Worm (Caenorhabditis elegans) whole organism, L4 larva: Measurements from ENCODE around the gene rpa-1.

Experiments used
- F44E2.7 ChIP-seq: fragments of 200-800 bp; sonication (Bioruptor generic); IDR thresholded peaks from 2 replicates; pipeline ENCODE4 v2.1.2; 2022; ENCODE audit warnings: missing genetic modification characterization, missing compliant biosample characterization
- R02D3.7 ChIP-seq: fragments of 150-350 bp; sonication (generic microtip); optimal IDR thresholded peaks from 3 replicates; lab custom pipeline; 2014; ENCODE audit warnings: missing biosample characterization, missing genetic modification characterization
- T20F7.1 ChIP-seq: fragments of 200-800 bp; sonication (Bioruptor generic); optimal IDR thresholded peaks from 2 replicates; lab custom pipeline; 2018; ENCODE audit warnings: mild to moderate bottlenecking, missing genetic modification characterization, missing compliant biosample characterization
- T26A8.4 ChIP-seq: fragments of 200-800 bp; sonication (Bioruptor generic); IDR thresholded peaks from 2 replicates; pipeline ENCODE4 v1.3.6; 2022; ENCODE audit warnings: missing genetic modification characterization, missing compliant biosample characterization
- Y48G9A.11 ChIP-seq: fragments of 200-800 bp; sonication (Bioruptor generic); IDR thresholded peaks from 2 replicates; pipeline ENCODE4 v1.3.6; 2022; ENCODE audit warnings: missing genetic modification reagents, missing genetic modification characterization, missing compliant biosample characterization
- ZK546.5 ChIP-seq, 2 experiments: sonication (generic microtip); optimal IDR thresholded peaks; 2 replicates each; lab custom pipeline; 2017; ENCODE audit warnings: missing biosample characterization in 2 of 2, missing genetic modification characterization in 2 of 2
- aly-2 ChIP-seq: sonication (generic microtip); optimal IDR thresholded peaks from 2 replicates; lab custom pipeline; 2018; ENCODE audit warnings: missing biosample characterization, missing genetic modification characterization
- arid-1 ChIP-seq: fragments of 200-800 bp; sonication (Bioruptor generic); conservative IDR thresholded peaks from 2 replicates; pipeline ENCODE4 v1.3.6; 2022; ENCODE audit warnings: missing genetic modification reagents, missing genetic modification characterization, missing compliant biosample characterization
- attf-4 ChIP-seq: sonication (generic microtip); optimal IDR thresholded peaks from 3 replicates; lab custom pipeline; 2017; ENCODE audit warnings: missing biosample characterization, missing genetic modification characterization
- ceh-32 ChIP-seq: sonication (generic microtip); optimal IDR thresholded peaks from 2 replicates; lab custom pipeline; 2016; ENCODE audit warnings: mild to moderate bottlenecking, missing genetic modification characterization, missing compliant biosample characterization; ENCODE audit not compliant: poor library complexity
- ceh-62 ChIP-seq: sonication (generic microtip); optimal IDR thresholded peaks from 2 replicates; lab custom pipeline; 2017; ENCODE audit warnings: missing biosample characterization, missing genetic modification characterization
- ceh-82 ChIP-seq: sonication (generic microtip); optimal IDR thresholded peaks from 2 replicates; lab custom pipeline; 2017; ENCODE audit warnings: missing biosample characterization, missing genetic modification characterization
- cey-2 ChIP-seq: sonication (generic microtip); optimal IDR thresholded peaks from 3 replicates; lab custom pipeline; 2017; ENCODE audit warnings: missing genetic modification characterization, mild to moderate bottlenecking, missing compliant biosample characterization, antibody characterized with exemption, borderline replicate concordance; ENCODE audit not compliant: insufficient read depth
- ctbp-1 ChIP-seq: fragments of 200-800 bp; sonication (Bioruptor generic); IDR thresholded peaks from 2 replicates; pipeline ENCODE4 v1.3.6; 2022; ENCODE audit warnings: missing genetic modification reagents, missing genetic modification characterization, missing compliant biosample characterization
- daf-16 ChIP-seq, 3 experiments: sonication (generic microtip); optimal IDR thresholded peaks; 2 replicates each; lab custom pipeline; 2016 to 2017; ENCODE audit warnings: missing genetic modification characterization in 3 of 3, missing genetic modification reagents in 3 of 3, mild to moderate bottlenecking in 2 of 3, missing compliant biosample characterization in 2 of 3, missing biosample characterization in 1 of 3, moderate library complexity in 1 of 3
- daf-19 ChIP-seq: fragments of 200-800 bp; sonication (Bioruptor generic); conservative IDR thresholded peaks from 2 replicates; pipeline ENCODE4 v1.3.6; 2022; ENCODE audit warnings: missing genetic modification characterization, missing compliant biosample characterization
- dmd-6 ChIP-seq: fragments of 200-800 bp; sonication (Bioruptor generic); IDR thresholded peaks from 2 replicates; pipeline ENCODE4 v1.3.6; 2022; ENCODE audit warnings: missing genetic modification reagents, missing genetic modification characterization, missing compliant biosample characterization
- dve-1 ChIP-seq: sonication (generic microtip); optimal IDR thresholded peaks from 2 replicates; lab custom pipeline; 2017; ENCODE audit warnings: antibody characterized with exemption, mild to moderate bottlenecking, missing genetic modification characterization, missing compliant biosample characterization; ENCODE audit not compliant: insufficient read depth
- egl-43 ChIP-seq: fragments of 200-800 bp; sonication (Bioruptor generic); IDR thresholded peaks from 2 replicates; pipeline ENCODE4 v1.3.6; 2022; ENCODE audit warnings: missing genetic modification reagents, missing genetic modification characterization, missing compliant biosample characterization
- fkh-10 ChIP-seq: fragments of 150-350 bp; optimal IDR thresholded peaks from 2 replicates; lab custom pipeline; 2014; ENCODE audit warnings: missing biosample characterization, missing genetic modification reagents, missing genetic modification characterization
- hif-1 ChIP-seq, 2 experiments: sonication (generic microtip); optimal IDR thresholded peaks; 2 replicates each; lab custom pipeline; 2016 to 2017; ENCODE audit warnings: missing compliant biosample characterization in 2 of 2, missing genetic modification characterization in 2 of 2, missing genetic modification reagents in 2 of 2, missing genotype in 2 of 2, mild to moderate bottlenecking in 1 of 2
- hlh-11 ChIP-seq: fragments of 200-800 bp; sonication (Bioruptor generic); optimal IDR thresholded peaks from 2 replicates; lab custom pipeline; 2018; ENCODE audit warnings: mild to moderate bottlenecking, missing genetic modification characterization, missing compliant biosample characterization
- hlh-30 ChIP-seq: sonication (generic microtip); optimal IDR thresholded peaks from 2 replicates; lab custom pipeline; 2017; ENCODE audit warnings: antibody characterized with exemption, mild to moderate bottlenecking, missing genetic modification characterization, missing compliant biosample characterization; ENCODE audit not compliant: insufficient read depth
- hmg-1.1 ChIP-seq: fragments of 200-800 bp; sonication (Bioruptor generic); IDR thresholded peaks from 2 replicates; pipeline ENCODE4 v1.3.6; 2022; ENCODE audit warnings: missing genetic modification reagents, missing genetic modification characterization, missing compliant biosample characterization
- lin-29 ChIP-seq: fragments of 200-800 bp; sonication (Bioruptor generic); IDR thresholded peaks from 2 replicates; pipeline ENCODE4 v1.3.6; 2022; ENCODE audit warnings: missing genetic modification reagents, missing genetic modification characterization, missing compliant biosample characterization
- lir-3 ChIP-seq: sonication (generic microtip); optimal IDR thresholded peaks from 2 replicates; lab custom pipeline; 2016; ENCODE audit warnings: mild to moderate bottlenecking, missing genetic modification characterization, missing compliant biosample characterization
- madf-5 ChIP-seq, 2 experiments: fragments of 200-800 bp; sonication (Bioruptor generic); IDR thresholded peaks; 2 replicates each; pipeline ENCODE4 v1.3.6; 2022; ENCODE audit warnings: missing compliant biosample characterization in 2 of 2, missing genetic modification characterization in 2 of 2
- mdl-1 ChIP-seq, 2 experiments: fragments of 150-350 bp in 1 of 2; sonication (generic microtip) in 1 of 2; optimal IDR thresholded peaks; 2 replicates each; lab custom pipeline; 2014 to 2017; ENCODE audit warnings: missing biosample characterization in 2 of 2, missing genetic modification characterization in 2 of 2
- mdt-29 ChIP-seq: fragments of 200-800 bp; sonication (Bioruptor generic); IDR thresholded peaks from 2 replicates; pipeline ENCODE4 v1.3.6; 2022; ENCODE audit warnings: missing genetic modification reagents, missing genetic modification characterization, missing compliant biosample characterization
- mes-2 ChIP-seq: sonication (generic microtip); optimal IDR thresholded peaks from 2 replicates; lab custom pipeline; 2016; ENCODE audit warnings: missing genotype, mild to moderate bottlenecking, missing genetic modification characterization, missing compliant biosample characterization; ENCODE audit not compliant: poor library complexity, severe bottlenecking
- mxl-3 ChIP-seq: fragments of 200-800 bp; sonication (Bioruptor generic); optimal IDR thresholded peaks from 2 replicates; lab custom pipeline; 2018; ENCODE audit warnings: mild to moderate bottlenecking, missing genetic modification characterization, missing compliant biosample characterization
- nhr-10 ChIP-seq: fragments of 150-350 bp; optimal IDR thresholded peaks from 2 replicates; lab custom pipeline; 2014; ENCODE audit warnings: missing biosample characterization, missing genetic modification characterization
- nhr-237 ChIP-seq: sonication (generic microtip); optimal IDR thresholded peaks from 2 replicates; lab custom pipeline; 2017; ENCODE audit warnings: missing biosample characterization, missing genetic modification characterization
- nhr-41 ChIP-seq: fragments of 200-800 bp; sonication (Bioruptor generic); IDR thresholded peaks from 2 replicates; pipeline ENCODE4 v1.3.6; 2022; ENCODE audit warnings: missing genetic modification reagents, missing genetic modification characterization, missing compliant biosample characterization
- nhr-48 ChIP-seq: sonication (generic microtip); optimal IDR thresholded peaks from 2 replicates; lab custom pipeline; 2016; ENCODE audit warnings: mild to moderate bottlenecking, missing genetic modification characterization, missing compliant biosample characterization
- pha-4 ChIP-seq, 2 experiments: fragments of 150-350 bp in 1 of 2; fragments of 200-800 bp in 1 of 2; sonication (Bioruptor generic) in 1 of 2; IDR thresholded peaks in 1 of 2; optimal IDR thresholded peaks in 1 of 2; 2 replicates each; pipeline versions ENCODE4 v1.3.6 to Lab custom; 2014 to 2022; ENCODE audit warnings: missing genetic modification characterization in 2 of 2, missing genetic modification reagents in 2 of 2, missing biosample characterization in 1 of 2, missing compliant biosample characterization in 1 of 2
- pqm-1 ChIP-seq: sonication (generic microtip); optimal IDR thresholded peaks from 2 replicates; lab custom pipeline; 2017; ENCODE audit warnings: missing biosample characterization, missing genetic modification characterization
- rbr-2 ChIP-seq: sonication (generic microtip); optimal IDR thresholded peaks from 2 replicates; lab custom pipeline; 2016; ENCODE audit warnings: missing genotype, missing genetic modification characterization, missing compliant biosample characterization
- sdz-12 ChIP-seq: fragments of 200-800 bp; sonication (Bioruptor generic); optimal IDR thresholded peaks from 2 replicates; lab custom pipeline; 2018; ENCODE audit warnings: mild to moderate bottlenecking, missing genetic modification characterization, missing compliant biosample characterization
- set-16 ChIP-seq: fragments of 200-800 bp; sonication (Bioruptor generic); IDR thresholded peaks from 2 replicates; pipeline ENCODE4 v1.3.6; 2022; ENCODE audit warnings: missing genetic modification reagents, missing genetic modification characterization, missing compliant biosample characterization
- skn-1 ChIP-seq: fragments of 150-350 bp; optimal IDR thresholded peaks from 2 replicates; lab custom pipeline; 2014; ENCODE audit warnings: missing biosample characterization, missing genetic modification characterization
- snpc-1.2 ChIP-seq: fragments of 200-800 bp; sonication (Bioruptor generic); IDR thresholded peaks from 2 replicates; pipeline ENCODE4 v1.3.6; 2022; ENCODE audit warnings: missing genetic modification reagents, missing genetic modification characterization, missing compliant biosample characterization
- snpc-4 ChIP-seq: fragments of 150-350 bp; optimal IDR thresholded peaks from 2 replicates; lab custom pipeline; 2014; ENCODE audit warnings: missing biosample characterization, missing genetic modification characterization
- tag-97 ChIP-seq: fragments of 200-800 bp; sonication (Bioruptor generic); IDR thresholded peaks from 2 replicates; pipeline ENCODE4 v1.3.6; 2022; ENCODE audit warnings: missing genetic modification characterization, missing compliant biosample characterization
- tra-1 ChIP-seq: fragments of 200-800 bp; sonication (Bioruptor generic); IDR thresholded peaks from 2 replicates; pipeline ENCODE4 v1.3.6; 2022; ENCODE audit warnings: missing genetic modification reagents, missing genetic modification characterization, missing compliant biosample characterization
- unc-130 ChIP-seq: sonication (generic microtip); optimal IDR thresholded peaks from 2 replicates; lab custom pipeline; 2016; ENCODE audit warnings: missing genetic modification reagents, missing genetic modification characterization, missing compliant biosample characterization
- zfp-3 ChIP-seq: fragments of 200-800 bp; sonication (Bioruptor generic); conservative IDR thresholded peaks from 2 replicates; pipeline ENCODE4 v1.3.6; 2022; ENCODE audit warnings: missing genetic modification reagents, missing genetic modification characterization, missing compliant biosample characterization
- zip-11 ChIP-seq: fragments of 200-800 bp; sonication (Bioruptor generic); IDR thresholded peaks from 2 replicates; pipeline ENCODE4 v1.3.6; 2022; ENCODE audit warnings: missing genetic modification characterization, missing compliant biosample characterization
- zip-2 ChIP-seq: fragments of 150-350 bp; optimal IDR thresholded peaks from 2 replicates; lab custom pipeline; 2014; ENCODE audit warnings: missing biosample characterization, missing genetic modification characterization
- ztf-7 ChIP-seq: fragments of 150-350 bp; optimal IDR thresholded peaks from 2 replicates; lab custom pipeline; 2014; ENCODE audit warnings: missing biosample characterization, missing genetic modification characterization

rpa-1 gene

DNA sequence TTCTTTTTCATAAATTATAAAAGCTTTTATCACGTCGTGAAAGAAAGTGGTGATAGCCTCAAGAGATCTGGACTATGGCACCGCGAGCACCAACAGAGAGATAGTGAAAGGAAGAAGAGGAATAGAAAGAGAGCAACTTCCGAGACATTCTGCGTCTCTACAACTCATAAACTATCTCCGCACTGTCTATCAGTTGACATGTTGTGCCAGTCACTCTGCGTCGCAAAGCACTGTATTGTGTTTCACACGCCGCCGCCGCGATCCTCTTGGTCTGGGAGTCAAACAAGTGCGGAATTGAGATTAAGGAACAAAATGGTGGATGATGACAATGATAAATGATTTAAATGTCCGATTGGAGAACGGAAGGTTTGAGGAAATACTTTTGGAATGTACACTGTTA is 40.9 kb upstream of the rpa-1 start (continued):
- TF ChIP-seq lir-3 (tag; lab: Kevin White, UChicago) (no peak), mxl-3 (GFP tag; lab: Kevin White, UChicago) (peak; percentile 67), tag-97 (GFP tag; lab: Robert Waterston, UW) (no peak), T26A8.4 (GFP tag; lab: Robert Waterston, UW) (0 out of 2 replicates have a peak, but pooled peaks have one; percentile 42), F44E2.7 (GFP tag; lab: Robert Waterston, UW) (no peak), aly-2 (tag; lab: Kevin White, UChicago) (no peak), fkh-10 (GFP tag; lab: Kevin White, UChicago) (no peak), dve-1 (tag; lab: Kevin White, UChicago) (peak; percentile 74), nhr-237 (tag; lab: Kevin White, UChicago) (no peak), ctbp-1 (GFP tag; lab: Robert Waterston, UW) (no peak), rbr-2 (tag; lab: Kevin White, UChicago) (no peak), pqm-1 (tag; lab: Kevin White, UChicago) (no peak), madf-5 (GFP tag; IDR thresholded peaks at IDR 0.05; lab: Robert Waterston, UW) (no peak), zip-11 (GFP tag; lab: Robert Waterston, UW) (no peak), nhr-41 (GFP tag; lab: Robert Waterston, UW) (no peak), daf-16 (GFP tag; optimal IDR thresholded peaks at IDR 0.05; lab: Kevin White, UChicago) (peak in 1 of 2 experiments; percentile 25), daf-16 (tag; optimal IDR thresholded peaks at IDR 0.05; lab: Kevin White, UChicago) (peak; percentile 68), nhr-48 (tag; lab: Kevin White, UChicago) (peak; percentile 25), daf-19 (GFP tag; lab: Robert Waterston, UW) (no peak), mes-2 (tag; lab: Kevin White, UChicago) (peak; percentile 42), nhr-10 (tag; lab: Kevin White, UChicago) (no peak), mdl-1 (tag; optimal IDR thresholded peaks at IDR 0.05; lab: Kevin White, UChicago) (peak in 1 of 2 experiments; percentile 41), ceh-82 (tag; lab: Kevin White, UChicago) (no peak), hif-1 (tag; optimal IDR thresholded peaks at IDR 0.05; lab: Kevin White, UChicago) (peak in 1 of 2 experiments; percentile 28), lin-29 (GFP tag; lab: Robert Waterston, UW) (no peak), mdt-29 (GFP tag; lab: Robert Waterston, UW) (no peak), zip-2 (tag; lab: Kevin White, UChicago) (no peak), R02D3.7 (tag; lab: Kevin White, UChicago) (no peak), dmd-6 (GFP tag; lab: Robert Waterston, UW) (peak; percentile 51; the same call in 1 of the 2 replicates), egl-43 (no peak), hmg-1.1 (GFP tag; lab: Robert Waterston, UW) (no peak), hlh-30 (tag; lab: Kevin White, UChicago) (peak; percentile 51), cey-2 (tag; lab: Kevin White, UChicago) (no peak), snpc-4 (tag; lab: Kevin White, UChicago) (no peak), snpc-1.2 (no peak), ceh-62 (tag; lab: Kevin White, UChicago) (no peak), T20F7.1 (no peak), skn-1 (no peak), ztf-7 (tag; lab: Kevin White, UChicago) (no peak), ZK546.5 (tag; optimal IDR thresholded peaks at IDR 0.05; lab: Kevin White, UChicago) (no peak), ceh-32 (no peak), zfp-3 (GFP tag; lab: Robert Waterston, UW) (no peak), Y48G9A.11 (GFP tag; lab: Robert Waterston, UW) (no peak), sdz-12 (GFP tag; lab: Kevin White, UChicago) (no peak), arid-1 (GFP tag; lab: Robert Waterston, UW) (no peak), attf-4 (no peak), hlh-11 (peak; percentile 80), unc-130 (no peak), pha-4 (GFP tag; IDR thresholded peaks at IDR 0.05; lab: Robert Waterston, UW) (no peak), pha-4 (tag; optimal IDR thresholded peaks at IDR 0.05; lab: Kevin White, UChicago) (no peak), set-16 (GFP tag; lab: Robert Waterston, UW) (no peak), tra-1 (GFP tag; lab: Robert Waterston, UW) (no peak)
